Worm (Caenorhabditis elegans): ENCODE data around the gene srh-269.

srh-269 gene

ce11 chrV:16568056-16568455 lies 23.8 kb downstream of the srh-269 start:
- TF ChIP-seq nhr-28 (tag; optimal IDR thresholded peaks at IDR 0.05) (no peak), ets-5 (GFP tag; IDR thresholded peaks at IDR 0.05) (no peak), mef-2 (tag; optimal IDR thresholded peaks at IDR 0.05) (no peak), unc-30 (tag; optimal IDR thresholded peaks at IDR 0.05) (no peak)

ce11 chrV:16565639-16566038 lies 26.2 kb downstream of the srh-269 start, which contains the start of gene sru-45:
TSS of gene sru-45 (plus strand) at chrV:16565939.
- TF ChIP-seq nhr-71 (tag; optimal IDR thresholded peaks at IDR 0.05) = no peak
- no peak for TF ChIP-seq ceh-8 (GFP tag; optimal IDR thresholded peaks at IDR 0.05)
- TF ChIP-seq lsy-2 (tag; optimal IDR thresholded peaks at IDR 0.05) = no peak
- TF ChIP-seq nhr-237 (tag; optimal IDR thresholded peaks at IDR 0.05) = no peak
- TF ChIP-seq nhr-47 (tag; optimal IDR thresholded peaks at IDR 0.05) = no peak
- TF ChIP-seq ztf-11 (tag; optimal IDR thresholded peaks at IDR 0.05) = no peak
- no peak for TF ChIP-seq irx-1 (tag; optimal IDR thresholded peaks at IDR 0.05)
- TF ChIP-seq dsc-1 (tag; optimal IDR thresholded peaks at IDR 0.05) = no peak
- no peak for TF ChIP-seq nhr-77 (tag; optimal IDR thresholded peaks at IDR 0.05)

DNA sequence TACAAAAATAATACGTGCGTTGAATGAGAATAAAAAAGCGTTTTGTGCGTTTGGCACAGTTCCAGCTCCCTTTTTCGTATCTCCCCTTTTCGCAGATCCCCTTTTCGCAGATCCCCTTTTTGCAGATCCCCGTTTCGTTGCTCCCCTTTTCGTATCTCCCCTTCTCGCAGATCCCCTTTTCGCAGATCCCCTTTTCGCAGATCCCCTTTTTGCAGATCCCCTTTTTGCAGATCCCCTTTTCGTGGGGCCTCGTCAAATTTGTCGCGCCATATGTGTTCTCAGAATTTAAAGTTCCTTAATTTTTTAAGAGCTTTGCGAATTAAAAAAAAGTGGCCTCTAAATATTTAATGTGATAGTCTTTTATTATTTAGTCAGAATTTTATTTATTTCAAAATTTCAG lies 38.9 kb downstream of the srh-269 start, which contains the start of gene Y32B12B.4:
TSS of gene Y32B12B.4 (plus strand) at position 399 of the 400 bp plus-strand sequence.
- peak; percentile 24; the same call in 1 of the 2 replicates for TF ChIP-seq mab-9 (GFP tag; IDR thresholded peaks at IDR 0.05)
- TF ChIP-seq nhr-77 (tag; optimal IDR thresholded peaks at IDR 0.05) = no peak
- TF ChIP-seq zag-1 (tag; optimal IDR thresholded peaks at IDR 0.05) = no peak
- peak in 1 of 2 experiments; percentile 26 for TF ChIP-seq ztf-11 (tag; optimal IDR thresholded peaks at IDR 0.05)
- TF ChIP-seq tbx-2 (tag; optimal IDR thresholded peaks at IDR 0.05) = peak; percentile 3
- no peak for TF ChIP-seq lin-13 (GFP tag; optimal IDR thresholded peaks at IDR 0.05)
- peak; percentile 49 for TF ChIP-seq rnt-1 (tag; optimal IDR thresholded peaks at IDR 0.05)
- no peak for TF ChIP-seq sup-37 (GFP tag; optimal IDR thresholded peaks at IDR 0.05)
- TF ChIP-seq unc-98 (GFP tag; IDR thresholded peaks at IDR 0.05) = peak; percentile 72
- no peak for TF ChIP-seq blmp-1 (tag; optimal IDR thresholded peaks at IDR 0.05)
- TF ChIP-seq nhr-84 (tag; optimal IDR thresholded peaks at IDR 0.05) = no peak
- TF ChIP-seq elt-2 (tag; optimal IDR thresholded peaks at IDR 0.05) = no peak
- TF ChIP-seq ceh-88 (GFP tag; IDR thresholded peaks at IDR 0.05) = no peak
- no peak for TF ChIP-seq fkh-4 (tag; optimal IDR thresholded peaks at IDR 0.05; ENCODE audit: borderline replicate concordance)
- TF ChIP-seq efl-1 (optimal IDR thresholded peaks at IDR 0.05) = no peak
- TF ChIP-seq efl-1 (GFP tag; optimal IDR thresholded peaks at IDR 0.05 in 1 of 2) = no peak

DNA sequence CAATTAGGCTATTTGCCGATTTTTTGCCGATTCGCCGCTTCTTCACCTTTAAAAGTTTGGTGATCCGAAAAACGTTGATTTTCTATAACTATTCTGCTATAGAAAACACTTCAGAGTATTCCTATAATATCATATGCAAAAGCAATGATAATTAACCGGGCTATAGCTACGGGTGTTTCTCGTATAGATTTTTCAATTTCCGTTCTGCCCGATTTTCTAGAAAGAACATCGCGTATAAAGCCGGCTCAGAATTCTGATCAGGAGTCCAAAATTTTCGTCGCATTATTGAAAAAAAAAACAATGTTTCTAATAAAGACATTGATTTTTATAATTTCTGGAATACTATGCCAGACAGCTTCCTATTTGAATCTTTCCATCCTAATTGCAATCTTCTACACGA lies 41.2 kb downstream of the srh-269 start, which contains the start of gene srbc-65:
TSS of gene srbc-65 (plus strand) at position 301 of the 400 bp plus-strand sequence.
- no peak for TF ChIP-seq irx-1 (tag; optimal IDR thresholded peaks at IDR 0.05)
- no peak for TF ChIP-seq dpl-1 (GFP tag; optimal IDR thresholded peaks at IDR 0.05)
- TF ChIP-seq pax-3 (tag; optimal IDR thresholded peaks at IDR 0.05) = no peak
- no peak for TF ChIP-seq tlp-1 (tag; optimal IDR thresholded peaks at IDR 0.05)
- TF ChIP-seq aha-1 (tag; optimal IDR thresholded peaks at IDR 0.05) = no peak
- TF ChIP-seq nhr-12 (tag; optimal IDR thresholded peaks at IDR 0.05) = no peak
- no peak for TF ChIP-seq skn-1 (tag; optimal IDR thresholded peaks at IDR 0.05)
- TF ChIP-seq mef-2 (tag; optimal IDR thresholded peaks at IDR 0.05) = no peak

DNA sequence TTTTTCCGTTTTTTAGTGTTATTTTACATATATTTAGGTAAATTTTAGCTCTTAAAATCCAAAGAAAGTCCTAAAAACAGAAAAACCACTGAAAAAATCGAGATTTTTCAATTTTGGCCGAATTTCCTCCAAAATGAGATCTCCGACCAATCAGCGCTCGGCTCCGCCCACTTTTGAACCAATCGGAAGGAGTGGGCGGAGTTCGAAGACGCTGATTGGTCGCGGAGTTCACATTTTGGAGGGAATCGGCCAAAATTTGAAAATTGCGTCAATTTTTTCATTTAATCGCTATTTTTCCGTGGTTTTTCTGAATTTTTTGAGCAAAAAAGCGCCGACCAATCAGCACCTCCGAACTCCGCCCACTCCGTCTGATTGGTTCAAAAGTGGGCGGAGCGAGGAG lies 51.2 kb downstream of the srh-269 start:
- TF ChIP-seq mep-1 (tag; optimal IDR thresholded peaks at IDR 0.05) = no peak
- TF ChIP-seq lsy-2 (tag; optimal IDR thresholded peaks at IDR 0.05) = no peak
- no peak for TF ChIP-seq ceh-88 (GFP tag; IDR thresholded peaks at IDR 0.05)
- TF ChIP-seq nhr-12 (tag; optimal IDR thresholded peaks at IDR 0.05) = no peak

Measured in whole organism, L1 larva.